Fruit fly (Drosophila melanogaster): ENCODE results near the gene Lk.

dm6 chr3L:14563461-14563860 is 2.9 kb upstream of the Lk start:
- no peak for TF ChIP-seq CG12942 (GFP tag; optimal IDR thresholded peaks at IDR 0.05)
- no peak for TF ChIP-seq Jarid2 (GFP tag; optimal IDR thresholded peaks at IDR 0.05)
- TF ChIP-seq fd102C (GFP tag; optimal IDR thresholded peaks at IDR 0.05): no peak
- TF ChIP-seq HLHmδ (GFP tag; optimal IDR thresholded peaks at IDR 0.05): no peak
- TF ChIP-seq YL-1 (GFP tag; optimal IDR thresholded peaks at IDR 0.05): no peak
- no peak for TF ChIP-seq abd-A (tag; optimal IDR thresholded peaks at IDR 0.05)
- no peak for TF ChIP-seq ash1 (GFP tag; optimal IDR thresholded peaks at IDR 0.05)
- no peak for TF ChIP-seq sens (GFP tag)
- no peak for TF ChIP-seq CrebB (tag; optimal IDR thresholded peaks at IDR 0.05)
- TF ChIP-seq Chrac-16 (GFP tag; optimal IDR thresholded peaks at IDR 0.05): no peak
